Worm (Caenorhabditis elegans) whole organism, midembryonic: Measurements from ENCODE around the gene cdr-1.

Experiments used
- cog-1 ChIP-seq: sonication (generic microtip); optimal IDR thresholded peaks from 2 replicates; lab custom pipeline; 2016; ENCODE audit warnings: missing genetic modification characterization, missing compliant biosample characterization
- flt-1 ChIP-seq: fragments of 200-800 bp; sonication (Bioruptor generic); IDR thresholded peaks from 2 replicates; pipeline ENCODE4 v1.3.6; 2022; ENCODE audit warnings: missing genetic modification characterization, missing compliant biosample characterization
- ztf-23 ChIP-seq: fragments of 200-800 bp; sonication (Bioruptor generic); IDR thresholded peaks from 2 replicates; pipeline ENCODE4 v1.3.6; 2022; ENCODE audit warnings: missing genetic modification reagents, missing genetic modification characterization, missing compliant biosample characterization

DNA sequence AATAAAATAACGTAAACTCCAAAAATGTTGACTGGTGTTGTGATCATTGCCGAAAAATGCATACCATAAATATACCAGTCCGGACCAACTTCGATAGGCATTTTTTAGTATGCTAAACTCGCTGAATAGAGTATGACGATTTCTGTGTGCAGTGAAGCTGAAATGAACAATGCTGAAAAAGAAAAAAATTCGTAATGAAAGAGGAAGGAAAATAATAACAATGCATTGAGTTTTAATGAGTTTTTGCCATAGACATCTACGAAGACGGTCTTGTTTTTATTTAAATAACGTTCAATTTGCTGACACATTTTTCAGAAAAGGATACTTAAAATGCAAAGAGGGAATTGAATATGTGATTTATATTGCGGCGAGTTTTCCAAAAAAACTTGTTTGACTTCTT is 46.4 kb downstream of the cdr-1 start, which contains the start of gene sri-1:
- TF ChIP-seq flt-1 (GFP tag; lab: Robert Waterston, UW) (no peak), cog-1 (tag; lab: Kevin White, UChicago) (no peak), ztf-23 (GFP tag; lab: Robert Waterston, UW) (no peak)
